Worm (Caenorhabditis elegans): ENCODE measurements around the gene lgc-28.
"Not testable (repeated sequence)": the region's sequence is repeated elsewhere in the genome, so short reads cannot be mapped to it uniquely, and the experiment has no call there.

Gene lgc-28

ce11 chrII:2600176-2600575 is 24.7 kb upstream of the lgc-28 start, which contains the start of gene F33H12.1:
F33H12.1 (plus strand) TSS chrII:2600476.
- not testable (repeated sequence) for TF ChIP-seq nhr-28, nhr-76, tbx-2 (tag; optimal IDR thresholded peaks at IDR 0.05)

ce11 chrII:2600931-2601330 is 24.0 kb upstream of the lgc-28 start:
- no peak for TF ChIP-seq fkh-10 (GFP tag; optimal IDR thresholded peaks at IDR 0.05)
- TF ChIP-seq ceh-16 (tag; optimal IDR thresholded peaks at IDR 0.05) = no peak
- no peak for TF ChIP-seq nhr-28 (tag; optimal IDR thresholded peaks at IDR 0.05)
- TF ChIP-seq sea-2 (GFP tag; optimal IDR thresholded peaks at IDR 0.05) = no peak

- TF ChIP-seq unc-62 (GFP tag; optimal IDR thresholded peaks at IDR 0.05) (no peak), pqm-1 (tag; optimal IDR thresholded peaks at IDR 0.05) (no peak), nhr-23 (tag; optimal IDR thresholded peaks at IDR 0.05) (no peak), nfya-1 (tag; optimal IDR thresholded peaks at IDR 0.05; ENCODE audit: insufficient read depth) (no peak), unc-39 (tag; optimal IDR thresholded peaks at IDR 0.05) (no peak), nhr-12 (tag; optimal IDR thresholded peaks at IDR 0.05) (no peak), lin-15B (tag; optimal IDR thresholded peaks at IDR 0.05) (no peak), nhr-76 (tag; optimal IDR thresholded peaks at IDR 0.05) (no peak), ceh-16 (tag; optimal IDR thresholded peaks at IDR 0.05) (no peak), jun-1 (tag; optimal IDR thresholded peaks at IDR 0.05) (no peak), lin-39 (tag; optimal IDR thresholded peaks at IDR 0.05) (no peak)
These were observed 19.6 kb upstream of the lgc-28 start, which contains the start of gene sri-77 for ce11 chrII:2605319-2605718. sri-77 (minus strand) TSS chrII:2605419.

- TF ChIP-seq fkh-10 (GFP tag; optimal IDR thresholded peaks at IDR 0.05) (no peak), elt-2 (tag; optimal IDR thresholded peaks at IDR 0.05) (peak; percentile 96), lin-15B (tag; optimal IDR thresholded peaks at IDR 0.05) (no peak), nfya-1 (tag; optimal IDR thresholded peaks at IDR 0.05; ENCODE audit: insufficient read depth) (no peak), nhr-76 (tag; optimal IDR thresholded peaks at IDR 0.05) (no peak), unc-39 (tag; optimal IDR thresholded peaks at IDR 0.05) (no peak), daf-12 (tag; optimal IDR thresholded peaks at IDR 0.05) (no peak), lsy-12 (tag; optimal IDR thresholded peaks at IDR 0.05) (no peak), ama-1 (optimal IDR thresholded peaks at IDR 0.05) (no peak), nhr-237 (tag; optimal IDR thresholded peaks at IDR 0.05) (no peak), nhr-25 (tag; optimal IDR thresholded peaks at IDR 0.05) (no peak), ztf-11 (tag; optimal IDR thresholded peaks at IDR 0.05) (no peak), zag-1 (tag; optimal IDR thresholded peaks at IDR 0.05) (no peak), nhr-12 (tag; optimal IDR thresholded peaks at IDR 0.05) (no peak), ceh-16 (tag; optimal IDR thresholded peaks at IDR 0.05) (no peak), tbx-2 (tag; optimal IDR thresholded peaks at IDR 0.05) (no peak), sea-2 (GFP tag; optimal IDR thresholded peaks at IDR 0.05) (no peak), R02D3.7 (tag; optimal IDR thresholded peaks at IDR 0.05) (no peak), elt-3 (tag; optimal IDR thresholded peaks at IDR 0.05) (no peak), ceh-82 (tag; optimal IDR thresholded peaks at IDR 0.05) (no peak), mml-1 (tag; optimal IDR thresholded peaks at IDR 0.05) (no peak), jun-1 (tag; optimal IDR thresholded peaks at IDR 0.05) (peak; percentile 55), skn-1 (tag; optimal IDR thresholded peaks at IDR 0.05) (no peak), egl-27 (tag; optimal IDR thresholded peaks at IDR 0.05) (no peak), ceh-9 (tag; optimal IDR thresholded peaks at IDR 0.05) (no peak), fos-1 (tag; optimal IDR thresholded peaks at IDR 0.05) (peak; percentile 30), pqm-1 (tag; optimal IDR thresholded peaks at IDR 0.05) (peak; percentile 73)
These were observed 14.5 kb upstream of the lgc-28 start, which contains the start of gene sri-38 for ce11 chrII:2610202-2610912. sri-38 (plus strand) TSS chrII:2610862.

- TF ChIP-seq pha-4 (tag; optimal IDR thresholded peaks at IDR 0.05) (no peak), elt-1 (tag; optimal IDR thresholded peaks at IDR 0.05) (no peak), ceh-28 (tag; optimal IDR thresholded peaks at IDR 0.05) (no peak), elt-2 (tag; optimal IDR thresholded peaks at IDR 0.05) (no peak), egl-5 (tag; optimal IDR thresholded peaks at IDR 0.05) (no peak), nhr-76 (tag; optimal IDR thresholded peaks at IDR 0.05) (no peak), lin-15B (tag; optimal IDR thresholded peaks at IDR 0.05) (no peak), ceh-82 (tag; optimal IDR thresholded peaks at IDR 0.05) (no peak), nfya-1 (tag; optimal IDR thresholded peaks at IDR 0.05; ENCODE audit: insufficient read depth) (no peak), pqm-1 (tag; optimal IDR thresholded peaks at IDR 0.05) (no peak), skn-1 (tag; optimal IDR thresholded peaks at IDR 0.05) (no peak), fos-1 (tag; optimal IDR thresholded peaks at IDR 0.05) (no peak), sea-2 (GFP tag; optimal IDR thresholded peaks at IDR 0.05) (no peak), ceh-9 (tag; optimal IDR thresholded peaks at IDR 0.05) (no peak), egl-27 (tag; optimal IDR thresholded peaks at IDR 0.05) (no peak), mml-1 (tag; optimal IDR thresholded peaks at IDR 0.05) (no peak), unc-39 (tag; optimal IDR thresholded peaks at IDR 0.05) (no peak), ceh-16 (tag; optimal IDR thresholded peaks at IDR 0.05) (no peak), tbx-2 (tag; optimal IDR thresholded peaks at IDR 0.05) (no peak), nhr-67 (tag; optimal IDR thresholded peaks at IDR 0.05) (no peak)
These were observed 13.9 kb upstream of the lgc-28 start for ce11 chrII:2611009-2611408.

Measured in whole organism, L3 larva.